Fruit fly (Drosophila melanogaster): ENCODE measurements around the gene CG13999.

dm6 chr2L:5958581-5959177, 2.4 kb upstream of the CG13999 start, which contains the start of gene Vm26Ac:
- TF ChIP-seq Ravus (GFP tag; IDR thresholded peaks at IDR 0.05) (no peak), lab (GFP tag; optimal IDR thresholded peaks at IDR 0.05) (no peak), Sox100B (GFP tag; optimal IDR thresholded peaks at IDR 0.05) (no peak), CG2202 (tag; optimal IDR thresholded peaks at IDR 0.05) (no peak), Sry-β (GFP tag; optimal IDR thresholded peaks at IDR 0.05) (no peak), jigr1 (GFP tag; IDR thresholded peaks at IDR 0.05) (no peak), Abd-B (GFP tag; optimal IDR thresholded peaks at IDR 0.05) (no peak), CG9876 (GFP tag; optimal IDR thresholded peaks at IDR 0.05) (no peak), Dad (GFP tag; optimal IDR thresholded peaks at IDR 0.05) (no peak), NC2α (GFP tag; optimal IDR thresholded peaks at IDR 0.05) (no peak), btn (GFP tag; optimal IDR thresholded peaks at IDR 0.05) (no peak), fd96Cb (tag; optimal IDR thresholded peaks at IDR 0.05) (no peak), Hr51 (GFP tag; optimal IDR thresholded peaks at IDR 0.05) (no peak), scrt (GFP tag; optimal IDR thresholded peaks at IDR 0.05) (no peak)
